Worm (Caenorhabditis elegans): ENCODE results near the gene dhhc-1.
A peak's percentile ranks its signal among the peaks of the same experiment; 100 is the strongest.

The dhhc-1 gene

DNA sequence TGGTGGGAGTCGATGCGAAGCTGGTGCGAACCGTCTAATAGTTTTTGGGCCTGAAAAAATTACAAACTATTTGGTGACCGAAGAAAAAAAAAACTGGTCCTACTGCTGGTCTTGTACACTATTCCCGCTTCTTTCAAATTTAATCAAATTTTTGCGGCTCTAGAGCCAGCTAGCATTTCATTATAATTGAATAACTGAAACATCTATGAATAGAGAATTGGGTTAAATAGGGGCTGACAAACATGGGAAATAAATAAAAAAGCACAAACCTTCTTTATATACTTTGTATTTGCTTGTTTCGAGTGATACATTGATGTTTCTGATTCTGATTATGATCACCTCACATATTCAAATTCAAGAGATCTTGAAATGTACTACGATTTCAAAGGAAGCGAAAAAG lies 24.9 kb upstream of the dhhc-1 start:
- TF ChIP-seq unc-42 (tag; optimal IDR thresholded peaks at IDR 0.05) = peak; percentile 69
- TF ChIP-seq K09A11.1 (tag; optimal IDR thresholded peaks at IDR 0.05; ENCODE audit: insufficient read depth) = no peak

DNA sequence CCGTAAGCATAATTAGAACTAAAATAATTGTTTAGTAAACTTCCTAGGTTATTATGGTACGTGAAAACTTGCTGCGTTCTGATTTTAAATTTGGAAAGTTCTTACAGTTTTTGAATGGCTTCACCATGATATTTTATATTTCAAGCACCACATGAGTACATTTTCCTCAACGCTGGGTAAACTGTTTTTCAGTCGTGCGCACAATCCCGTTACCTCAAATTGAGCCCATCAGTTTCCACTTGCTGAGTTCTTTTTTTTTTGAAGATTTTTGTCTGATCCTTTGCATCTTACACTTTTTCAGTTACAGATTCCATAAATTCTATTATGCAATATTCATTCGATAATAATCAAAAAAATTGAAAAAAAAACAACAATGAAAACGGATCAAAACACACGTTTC lies 20.3 kb upstream of the dhhc-1 start:
- no peak for TF ChIP-seq ref-2 (tag; optimal IDR thresholded peaks at IDR 0.05)
- TF ChIP-seq tbx-2 (tag; optimal IDR thresholded peaks at IDR 0.05) = no peak
- no peak for TF ChIP-seq C38D4.7 (GFP tag; optimal IDR thresholded peaks at IDR 0.05)
- TF ChIP-seq ceh-34 (tag; optimal IDR thresholded peaks at IDR 0.05) = no peak
- no peak for TF ChIP-seq Y22D7AL.16 (tag; optimal IDR thresholded peaks at IDR 0.05)
- no peak for TF ChIP-seq ceh-22 (tag; optimal IDR thresholded peaks at IDR 0.05)
- TF ChIP-seq pha-2 (tag; optimal IDR thresholded peaks at IDR 0.05) = no peak
- TF ChIP-seq pax-1 (tag; optimal IDR thresholded peaks at IDR 0.05) = no peak
- TF ChIP-seq sox-2 (GFP tag; IDR thresholded peaks at IDR 0.05) = no peak
- TF ChIP-seq ahr-1 (tag; optimal IDR thresholded peaks at IDR 0.05) = no peak
- no peak for TF ChIP-seq che-1 (tag; optimal IDR thresholded peaks at IDR 0.05)
- no peak for TF ChIP-seq rnt-1 (tag; optimal IDR thresholded peaks at IDR 0.05)
- TF ChIP-seq nhr-232 (tag; optimal IDR thresholded peaks at IDR 0.05) = no peak
- TF ChIP-seq ztf-16 (tag; optimal IDR thresholded peaks at IDR 0.05) = no peak
- TF ChIP-seq elt-4 (tag; optimal IDR thresholded peaks at IDR 0.05) = no peak
- no peak for TF ChIP-seq pat-9 (tag; optimal IDR thresholded peaks at IDR 0.05)

- TF ChIP-seq pax-1 (tag; optimal IDR thresholded peaks at IDR 0.05) (no peak), eyg-1 (tag; optimal IDR thresholded peaks at IDR 0.05) (no peak), unc-42 (tag; optimal IDR thresholded peaks at IDR 0.05) (no peak)
Measured at ce11 chrX:15116514-15116913, 16.3 kb upstream of the dhhc-1 start, which contains the start of gene R07D5.2. TSS of gene R07D5.2 (minus strand) at chrX:15116614.

- TF ChIP-seq syd-9 (tag; optimal IDR thresholded peaks at IDR 0.05) = no peak
- TF ChIP-seq tbx-2 (tag; optimal IDR thresholded peaks at IDR 0.05) = no peak
- no peak for TF ChIP-seq sdc-2 (tag; optimal IDR thresholded peaks at IDR 0.05)
- no peak for TF ChIP-seq odd-2 (tag; optimal IDR thresholded peaks at IDR 0.05)
- TF ChIP-seq tbx-7 (tag; optimal IDR thresholded peaks at IDR 0.05) = no peak
- no peak for TF ChIP-seq elt-2 (tag; optimal IDR thresholded peaks at IDR 0.05)
- no peak for TF ChIP-seq hlh-13 (GFP tag; optimal IDR thresholded peaks at IDR 0.05)
- no peak for TF ChIP-seq hlh-8 (tag; optimal IDR thresholded peaks at IDR 0.05)
- TF ChIP-seq che-1 (tag; optimal IDR thresholded peaks at IDR 0.05) = no peak
- no peak for TF ChIP-seq eyg-1 (tag; optimal IDR thresholded peaks at IDR 0.05)
- no peak for TF ChIP-seq ahr-1 (tag; optimal IDR thresholded peaks at IDR 0.05)
- TF ChIP-seq pha-4 (tag; optimal IDR thresholded peaks at IDR 0.05) = no peak
- no peak for TF ChIP-seq dve-1 (tag; optimal IDR thresholded peaks at IDR 0.05)
- TF ChIP-seq ama-1 (optimal IDR thresholded peaks at IDR 0.05) = no peak
- no peak for TF ChIP-seq ceh-6 (GFP tag; optimal IDR thresholded peaks at IDR 0.05)
- TF ChIP-seq hlh-30 (tag; optimal IDR thresholded peaks at IDR 0.05; ENCODE audit: insufficient read depth) = no peak
- TF ChIP-seq ceh-24 (tag; optimal IDR thresholded peaks at IDR 0.05) = no peak
- no peak for TF ChIP-seq pag-3 (tag; optimal IDR thresholded peaks at IDR 0.05; ENCODE audit: borderline replicate concordance)
- no peak for TF ChIP-seq nfya-1 (tag; optimal IDR thresholded peaks at IDR 0.05)
- TF ChIP-seq pqm-1 (tag; optimal IDR thresholded peaks at IDR 0.05) = no peak
Measured at ce11 chrX:15115748-15116147, 15.5 kb upstream of the dhhc-1 start.

ce11 chrX:15112172-15112571 lies 12.0 kb upstream of the dhhc-1 start:
- TF ChIP-seq nhr-11 (tag; optimal IDR thresholded peaks at IDR 0.05) (no peak), ceh-45 (GFP tag; IDR thresholded peaks at IDR 0.05) (no peak), ama-1 (optimal IDR thresholded peaks at IDR 0.05) (no peak), tbx-2 (tag; optimal IDR thresholded peaks at IDR 0.05) (no peak), hlh-8 (tag; optimal IDR thresholded peaks at IDR 0.05) (no peak), ref-2 (tag; optimal IDR thresholded peaks at IDR 0.05) (no peak), pqm-1 (tag; optimal IDR thresholded peaks at IDR 0.05) (no peak)
